Fruit fly (Drosophila melanogaster): ENCODE measurements around the gene atk.

DNA sequence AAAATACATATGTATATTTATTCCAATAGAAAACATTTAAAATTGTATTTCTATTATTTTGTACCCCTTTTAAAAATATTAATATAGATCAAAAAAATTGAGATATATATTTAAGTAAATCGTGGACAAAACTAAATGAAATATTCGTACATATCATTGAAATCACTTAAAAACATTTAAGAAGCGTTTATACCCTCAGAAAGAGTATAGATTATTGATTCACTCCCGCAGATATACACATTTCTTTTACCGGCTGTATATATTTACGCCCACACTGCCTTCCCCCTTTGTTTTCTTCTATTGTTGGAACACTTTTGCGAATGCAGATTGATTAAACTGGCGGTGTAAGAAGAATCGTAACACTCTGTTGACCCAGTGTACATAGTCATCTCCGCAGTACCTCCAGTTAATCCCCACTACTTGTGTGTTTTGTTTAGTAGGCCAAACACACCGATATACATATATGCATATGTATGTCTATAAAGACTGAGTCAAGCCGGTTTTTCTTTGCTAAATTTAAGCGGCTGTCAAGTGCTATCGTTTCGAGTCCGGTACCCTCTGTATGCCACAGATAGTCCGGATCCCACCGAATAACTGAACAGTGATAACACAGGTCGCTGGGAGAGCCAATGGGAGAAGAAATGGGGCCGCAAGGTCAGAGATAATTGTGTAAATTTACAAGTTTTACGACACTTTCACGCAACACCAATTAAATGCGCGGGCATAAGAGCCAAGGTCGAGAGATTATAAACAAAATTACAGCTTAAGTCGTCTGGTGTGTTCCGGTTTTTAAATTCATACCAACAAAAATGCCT lies 7.0 kb upstream of the atk start:
- TF ChIP-seq toe (GFP tag; optimal IDR thresholded peaks at IDR 0.05): peak; percentile 46
- peak; percentile 76 for TF ChIP-seq CG7101 (tag; optimal IDR thresholded peaks at IDR 0.05)
- peak; percentile 87 for TF ChIP-seq Crg-1 (GFP tag; optimal IDR thresholded peaks at IDR 0.05)
- TF ChIP-seq CG1620 (GFP tag; optimal IDR thresholded peaks at IDR 0.05): peak; percentile 12
- peak; percentile 50 for TF ChIP-seq kay (GFP tag; ENCODE audit: borderline replicate concordance)
- TF ChIP-seq Hr96 (GFP tag; optimal IDR thresholded peaks at IDR 0.05): peak; percentile 19
- TF ChIP-seq bab1 (GFP tag; optimal IDR thresholded peaks at IDR 0.05): no peak
- TF ChIP-seq CG5204 (GFP tag; optimal IDR thresholded peaks at IDR 0.05): peak; percentile 17
- TF ChIP-seq CG11617 (GFP tag; optimal IDR thresholded peaks at IDR 0.05): peak; percentile 41
- peak; percentile 50 for TF ChIP-seq pad (GFP tag; optimal IDR thresholded peaks at IDR 0.05)
- peak; percentile 62 for TF ChIP-seq CG14711 (tag; optimal IDR thresholded peaks at IDR 0.05)
- TF ChIP-seq CG33017 (tag; optimal IDR thresholded peaks at IDR 0.05): peak; percentile 84
